Fruit fly (Drosophila melanogaster) whole organism, wandering third instar larva: ENCODE measurements around the gene CG14207.
A peak's percentile ranks its signal among the peaks of the same experiment; 100 is the strongest.

Experiments used
- CG32264 ChIP-seq: fragments of 200-800 bp; sonication (Bioruptor generic); optimal IDR thresholded peaks from 2 replicates; lab custom pipeline; 2016; ENCODE audit warnings: missing biosample characterization, missing genetic modification characterization
- Dif ChIP-seq: fragments of 200-275, 200-300 bp; sonication (Bioruptor generic); optimal IDR thresholded peaks from 2 replicates; lab custom pipeline; 2018; ENCODE audit warnings: missing biosample characterization, missing genetic modification characterization; ENCODE audit not compliant: partially characterized antibody
- Myc ChIP-seq: fragments of >200 bp; optimal IDR thresholded peaks from 2 replicates; lab custom pipeline; 2017
- fru ChIP-seq: fragments of 200-800 bp; sonication (Bioruptor generic); optimal IDR thresholded peaks from 3 replicates; lab custom pipeline; 2016; ENCODE audit warnings: missing biosample characterization, mild to moderate bottlenecking, missing genetic modification characterization

dm6 chrX:19637002-19637420, 32.0 kb downstream of the CG14207 start:
- TF ChIP-seq Dif (peak; percentile 78), Myc (peak; percentile 52), fru (GFP tag; lab: Kevin White, UChicago) (peak; percentile 27), CG32264 (GFP tag; lab: Kevin White, UChicago) (no peak)
